Worm (Caenorhabditis elegans) whole organism, L4/young adult: ENCODE data around the gene gop-1.

ENCODE experiments used
- W03F9.2 ChIP-seq: fragments of 150-350 bp; optimal IDR thresholded peaks from 2 replicates; lab custom pipeline; 2014; ENCODE audit warnings: missing biosample characterization, missing genetic modification characterization
- dao-5 ChIP-seq: sonication (generic microtip); optimal IDR thresholded peaks from 2 replicates; lab custom pipeline; 2016; ENCODE audit warnings: missing genotype, missing genetic modification characterization, moderate library complexity, missing compliant biosample characterization

DNA sequence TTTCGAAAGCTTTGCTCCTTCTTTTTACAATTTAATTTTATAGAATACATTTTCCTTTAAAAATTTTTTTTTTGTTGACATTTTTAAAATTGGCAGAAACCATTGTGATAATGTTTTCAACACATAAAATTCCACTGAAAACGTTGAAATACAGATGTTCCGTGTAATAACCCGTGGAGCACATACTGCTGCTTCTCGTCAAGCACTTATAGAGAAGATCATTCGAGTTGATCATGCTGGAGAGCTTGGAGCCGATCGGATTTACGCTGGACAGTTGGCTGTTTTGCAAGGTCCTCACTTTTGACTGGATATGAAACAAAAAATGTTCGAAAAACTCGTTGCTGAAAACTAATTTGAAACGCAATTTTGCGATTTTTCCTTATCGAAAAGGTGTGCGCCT is 23.5 kb downstream of the gop-1 start, which contains the start of gene clk-1:
- TF ChIP-seq dao-5 (tag; lab: Kevin White, UChicago) (no peak), W03F9.2 (tag; lab: Kevin White, UChicago) (no peak)
